Fruit fly (Drosophila melanogaster): ENCODE data around the gene swm.

DNA sequence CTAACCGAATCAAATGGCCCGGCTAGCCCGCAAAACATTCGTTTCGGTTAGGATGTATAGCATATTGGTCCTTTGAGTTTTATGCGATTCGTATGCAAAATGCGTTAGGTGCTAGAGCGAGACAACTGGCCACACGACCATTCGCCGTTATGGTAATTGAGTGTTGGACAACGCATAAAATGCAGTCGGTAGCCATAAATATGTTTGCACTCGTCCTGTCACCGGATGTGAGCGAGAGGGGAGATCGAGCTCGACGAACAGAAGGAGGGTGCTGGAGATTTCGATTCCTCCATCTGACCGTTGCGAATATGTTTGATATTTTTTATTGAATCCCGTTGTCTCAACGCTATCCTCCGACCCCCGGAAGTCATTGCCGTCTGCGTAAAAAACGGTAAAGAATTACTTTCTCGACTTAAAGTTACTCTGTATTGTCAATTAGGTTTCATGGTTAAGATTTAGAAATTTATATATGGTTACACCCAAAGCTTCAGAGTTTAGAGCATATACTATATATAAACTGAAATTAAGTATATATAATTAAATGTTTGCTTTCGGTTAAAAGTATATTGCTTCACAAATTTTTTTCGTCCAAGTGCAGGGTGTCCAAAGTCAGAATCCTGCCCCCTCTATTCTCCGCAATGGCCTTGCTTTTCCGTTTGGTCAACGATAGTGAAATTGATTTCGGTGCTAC lies 35.0 kb upstream of the swm start:
- no peak for TF ChIP-seq CTCF (optimal IDR thresholded peaks at IDR 0.05)
- no peak for TF ChIP-seq CG8478 (optimal IDR thresholded peaks at IDR 0.05)

Measured in S2 (cell line).